Worm (Caenorhabditis elegans): ENCODE results near the gene Y38F2AL.12.

ce11 chrIV:2322998-2323397 is 6.6 kb downstream of the Y38F2AL.12 start, which contains the start of gene nsy-4:
- TF ChIP-seq scrt-1 (GFP tag; IDR thresholded peaks at IDR 0.05) (no peak), F13C5.2 (tag; optimal IDR thresholded peaks at IDR 0.05) (no peak), ama-1 (optimal IDR thresholded peaks at IDR 0.05) (no peak), tbx-37 (GFP tag; conservative IDR thresholded peaks at IDR 0.05) (no peak), aly-1 (tag; optimal IDR thresholded peaks at IDR 0.05) (no peak), flt-1 (GFP tag; IDR thresholded peaks at IDR 0.05) (no peak)
